Worm (Caenorhabditis elegans): ENCODE results near the gene nhr-133.

Gene nhr-133

ce11 chrV:2185486-2185885 is 26.4 kb downstream of the nhr-133 start:
- TF ChIP-seq elt-3 (tag; optimal IDR thresholded peaks at IDR 0.05) (no peak), ceh-83 (GFP tag; optimal IDR thresholded peaks at IDR 0.05) (no peak), sptf-1 (tag; optimal IDR thresholded peaks at IDR 0.05) (no peak), M03D4.4 (tag; optimal IDR thresholded peaks at IDR 0.05) (no peak), mls-2 (tag; optimal IDR thresholded peaks at IDR 0.05) (no peak), nhr-2 (tag; optimal IDR thresholded peaks at IDR 0.05) (no peak), hlh-1 (tag; optimal IDR thresholded peaks at IDR 0.05) (no peak), nhr-28 (tag; optimal IDR thresholded peaks at IDR 0.05) (no peak), lsy-2 (tag; optimal IDR thresholded peaks at IDR 0.05) (no peak), ham-2 (GFP tag; optimal IDR thresholded peaks at IDR 0.05) (no peak), nhr-12 (tag; optimal IDR thresholded peaks at IDR 0.05) (no peak), nhr-237 (tag; optimal IDR thresholded peaks at IDR 0.05) (no peak), lin-13 (tag; optimal IDR thresholded peaks at IDR 0.05) (no peak), mep-1 (tag; optimal IDR thresholded peaks at IDR 0.05) (no peak), elt-1 (tag; optimal IDR thresholded peaks at IDR 0.05; ENCODE audit: borderline replicate concordance, insufficient read depth) (no peak), unc-120 (tag; optimal IDR thresholded peaks at IDR 0.05; ENCODE audit: poor library complexity, severe bottlenecking) (no peak), bed-3 (GFP tag; optimal IDR thresholded peaks at IDR 0.05) (no peak), unc-62 (GFP tag; optimal IDR thresholded peaks at IDR 0.05) (no peak), tbx-8 (GFP tag; optimal IDR thresholded peaks at IDR 0.05) (no peak), ces-1 (GFP tag; optimal IDR thresholded peaks at IDR 0.05) (no peak)

DNA sequence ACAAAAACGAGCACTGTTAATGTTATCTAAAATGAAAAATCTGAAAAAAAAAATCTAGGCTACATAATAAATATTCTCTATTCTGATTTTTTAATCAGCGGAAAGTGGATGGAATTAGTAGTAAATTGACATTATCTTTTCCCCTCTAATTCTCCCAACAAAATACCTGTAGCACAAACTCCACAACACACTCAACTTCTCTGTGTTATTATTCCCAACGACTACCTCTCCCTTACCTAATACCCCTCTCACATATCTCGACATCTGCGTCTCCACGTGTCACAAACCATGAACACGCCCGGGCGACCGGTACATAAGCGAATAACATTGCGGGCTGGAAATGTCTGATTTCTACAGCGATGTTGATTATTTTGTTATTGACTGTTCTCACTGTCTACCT is 28.8 kb downstream of the nhr-133 start, which contains the start of gene cyp-33C2:
Gene cyp-33C2 (plus strand): TSS at position 327 of the 400 bp plus-strand sequence.
- TF ChIP-seq blmp-1 (tag; optimal IDR thresholded peaks at IDR 0.05) (no peak), nhr-12 (tag; optimal IDR thresholded peaks at IDR 0.05) (no peak), lin-32 (GFP tag; optimal IDR thresholded peaks at IDR 0.05) (no peak), mab-5 (tag; optimal IDR thresholded peaks at IDR 0.05) (no peak), zip-8 (tag; optimal IDR thresholded peaks at IDR 0.05) (no peak), sem-2 (GFP tag; optimal IDR thresholded peaks at IDR 0.05) (no peak), ces-1 (GFP tag; optimal IDR thresholded peaks at IDR 0.05) (no peak), flh-1 (GFP tag; optimal IDR thresholded peaks at IDR 0.05) (no peak), unc-39 (tag; optimal IDR thresholded peaks at IDR 0.05) (no peak), ham-2 (GFP tag; optimal IDR thresholded peaks at IDR 0.05) (no peak), sptf-1 (tag; optimal IDR thresholded peaks at IDR 0.05) (no peak), elt-1 (tag; optimal IDR thresholded peaks at IDR 0.05; ENCODE audit: borderline replicate concordance, insufficient read depth) (no peak), nhr-76 (tag; optimal IDR thresholded peaks at IDR 0.05) (no peak), ceh-43 (GFP tag; optimal IDR thresholded peaks at IDR 0.05) (no peak), cnd-1 (tag; optimal IDR thresholded peaks at IDR 0.05) (no peak), pha-4 (tag; optimal IDR thresholded peaks at IDR 0.05) (no peak), elt-3 (tag; optimal IDR thresholded peaks at IDR 0.05) (no peak), tbx-8 (GFP tag; optimal IDR thresholded peaks at IDR 0.05) (no peak), ceh-39 (tag; optimal IDR thresholded peaks at IDR 0.05) (no peak)

- TF ChIP-seq unc-62 (GFP tag; optimal IDR thresholded peaks at IDR 0.05) (no peak), mls-2 (tag; optimal IDR thresholded peaks at IDR 0.05) (no peak)
These were observed 30.2 kb downstream of the nhr-133 start, which contains the start of gene srbc-16 for ce11 chrV:2181738-2182137. TSS of gene srbc-16 (plus strand) at chrV:2182038.

- TF ChIP-seq M03D4.4 (tag; optimal IDR thresholded peaks at IDR 0.05) (no peak), nhr-12 (tag; optimal IDR thresholded peaks at IDR 0.05) (no peak), mab-5 (tag; optimal IDR thresholded peaks at IDR 0.05) (no peak), ces-1 (GFP tag; optimal IDR thresholded peaks at IDR 0.05) (no peak), bed-3 (GFP tag; optimal IDR thresholded peaks at IDR 0.05) (no peak), ceh-43 (GFP tag; optimal IDR thresholded peaks at IDR 0.05) (no peak), lsy-2 (tag; optimal IDR thresholded peaks at IDR 0.05) (no peak), lin-13 (tag; optimal IDR thresholded peaks at IDR 0.05) (no peak), elt-3 (tag; optimal IDR thresholded peaks at IDR 0.05) (no peak), cnd-1 (tag; optimal IDR thresholded peaks at IDR 0.05) (no peak), unc-39 (tag; optimal IDR thresholded peaks at IDR 0.05) (no peak), lin-32 (GFP tag; optimal IDR thresholded peaks at IDR 0.05) (no peak), ceh-39 (tag; optimal IDR thresholded peaks at IDR 0.05) (no peak), nhr-76 (tag; optimal IDR thresholded peaks at IDR 0.05) (no peak)
These were observed 32.7 kb downstream of the nhr-133 start, which contains the start of gene cyp-33C1 for ce11 chrV:2179214-2179613. TSS of gene cyp-33C1 (plus strand) at chrV:2179514.

Data from whole organism, mixed stage, embryonic.